Fruit fly (Drosophila melanogaster) whole organism, embryonic: ENCODE results near the gene CG3009.

Source experiments
- CG11504 ChIP-seq: fragments of 200-800 bp; sonication (Bioruptor generic); optimal IDR thresholded peaks from 3 replicates; lab custom pipeline; 2019; ENCODE audit warnings: missing biosample characterization, mild to moderate bottlenecking, missing genetic modification characterization, moderate library complexity
- CG11695 ChIP-seq: fragments of 200-800 bp; sonication (Bioruptor generic); IDR thresholded peaks from 3 replicates; pipeline ENCODE4 v1.3.6; 2022; ENCODE audit warnings: missing biosample characterization, missing genetic modification characterization
- CG11696 ChIP-seq: fragments of 200-800 bp; sonication (Bioruptor generic); IDR thresholded peaks from 2 replicates; pipeline ENCODE4 v1.3.6; 2022; ENCODE audit warnings: missing biosample characterization, missing genetic modification characterization
- CG12744 ChIP-seq: fragments of 200-800 bp; sonication (Bioruptor generic); optimal IDR thresholded peaks from 2 replicates; lab custom pipeline; 2016; ENCODE audit warnings: missing biosample characterization, missing genetic modification characterization
- CG12769 ChIP-seq: fragments of 200-800 bp; sonication (Bioruptor generic); optimal IDR thresholded peaks from 2 replicates; lab custom pipeline; 2019; ENCODE audit warnings: missing biosample characterization, mild to moderate bottlenecking, missing genetic modification characterization, moderate library complexity
- CG13123 ChIP-seq: fragments of 200-800 bp; sonication (Bioruptor generic); optimal IDR thresholded peaks from 2 replicates; lab custom pipeline; 2016; ENCODE audit warnings: missing biosample characterization, missing genetic modification characterization
- CG15073 ChIP-seq: fragments of 200-800 bp; sonication (Bioruptor generic); optimal IDR thresholded peaks from 2 replicates; lab custom pipeline; 2016; ENCODE audit warnings: missing biosample characterization, missing genetic modification characterization
- CG15269 ChIP-seq: fragments of 200-800 bp; sonication (Bioruptor generic); optimal IDR thresholded peaks from 2 replicates; lab custom pipeline; 2018; ENCODE audit warnings: missing biosample characterization, mild to moderate bottlenecking, missing genetic modification characterization, moderate library complexity
- CG15514 ChIP-seq: fragments of 200-800 bp; sonication (Bioruptor generic); optimal IDR thresholded peaks from 3 replicates; lab custom pipeline; 2017; ENCODE audit warnings: missing biosample characterization, missing genetic modification characterization, mild to moderate bottlenecking, moderate library complexity, missing genetic modification reagents
- CG15601 ChIP-seq: fragments of 200-800 bp; sonication (Bioruptor generic); optimal IDR thresholded peaks from 3 replicates; lab custom pipeline; 2019; ENCODE audit warnings: missing biosample characterization, mild to moderate bottlenecking, missing genetic modification characterization, moderate library complexity
- CG1603 ChIP-seq: fragments of 200-800 bp; sonication (Bioruptor generic); optimal IDR thresholded peaks from 2 replicates; lab custom pipeline; 2019; ENCODE audit warnings: missing biosample characterization, mild to moderate bottlenecking, missing genetic modification characterization, moderate library complexity
- CG17612 ChIP-seq: fragments of 200-800 bp; sonication (Bioruptor generic); IDR thresholded peaks from 2 replicates; pipeline ENCODE4 v1.3.6; 2022; ENCODE audit warnings: missing biosample characterization, missing genetic modification characterization
- CG18599 ChIP-seq: fragments of 200-800 bp; sonication (Bioruptor generic); optimal IDR thresholded peaks from 3 replicates; lab custom pipeline; 2017; ENCODE audit warnings: missing biosample characterization, missing genetic modification characterization, mild to moderate bottlenecking, moderate library complexity, missing genetic modification reagents
- CG2120 ChIP-seq: fragments of 200-800 bp; sonication (Bioruptor generic); optimal IDR thresholded peaks from 3 replicates; lab custom pipeline; 2016; ENCODE audit warnings: missing biosample characterization, missing genetic modification characterization
- CG32532 ChIP-seq: fragments of 200-800 bp; sonication (Bioruptor generic); IDR thresholded peaks from 2 replicates; pipeline ENCODE4 v1.3.6; 2022; ENCODE audit warnings: missing biosample characterization, missing genetic modification characterization
- CG34422 ChIP-seq: fragments of 200-800 bp; sonication (Bioruptor generic); IDR thresholded peaks from 3 replicates; pipeline ENCODE4 v1.3.6; 2022; ENCODE audit warnings: missing biosample characterization, missing genetic modification characterization
- CG7745 ChIP-seq: fragments of 200-800 bp; sonication (Bioruptor generic); optimal IDR thresholded peaks from 2 replicates; lab custom pipeline; 2018; ENCODE audit warnings: missing biosample characterization, mild to moderate bottlenecking, missing genetic modification characterization, moderate library complexity
- CG8359 ChIP-seq: fragments of 200-800 bp; sonication (Bioruptor generic); optimal IDR thresholded peaks from 2 replicates; lab custom pipeline; 2017; ENCODE audit warnings: missing biosample characterization, mild to moderate bottlenecking, missing genetic modification characterization, borderline replicate concordance
- CG9797 ChIP-seq: fragments of 200-800 bp; sonication (Bioruptor generic); optimal IDR thresholded peaks from 3 replicates; lab custom pipeline; 2018; ENCODE audit warnings: missing biosample characterization, mild to moderate bottlenecking, missing genetic modification characterization
- Camta ChIP-seq: fragments of 200-800 bp; sonication (Bioruptor generic); optimal IDR thresholded peaks from 2 replicates; lab custom pipeline; 2016; ENCODE audit warnings: missing biosample characterization, missing genetic modification characterization
- Chrac-16 ChIP-seq: fragments of 200-800 bp; sonication (Bioruptor generic); optimal IDR thresholded peaks from 3 replicates; lab custom pipeline; 2016; ENCODE audit warnings: missing biosample characterization, missing genetic modification characterization
- Dfd ChIP-seq, 2 experiments: fragments of >200 bp; optimal IDR thresholded peaks; 2 replicates each; lab custom pipeline; 2017; ENCODE audit warnings: missing biosample characterization in 2 of 2, missing genetic modification characterization in 2 of 2
- Dref ChIP-seq: fragments of 200-800 bp; sonication (Bioruptor generic); IDR thresholded peaks from 2 replicates; pipeline ENCODE4 v1.3.6; 2022; ENCODE audit warnings: missing biosample characterization, missing genetic modification characterization
- Ets65A ChIP-seq: fragments of 200-800 bp; sonication (Bioruptor generic); peaks from one replicate; lab custom pipeline; 2016; ENCODE audit warnings: missing biosample characterization, missing genetic modification characterization
- Kr ChIP-seq: fragments of 200-800 bp; sonication (Bioruptor generic); optimal IDR thresholded peaks from 2 replicates; lab custom pipeline; 2017; ENCODE audit warnings: missing biosample characterization, mild to moderate bottlenecking, missing genetic modification characterization
- Mad ChIP-seq: fragments of 200-800 bp; sonication (Bioruptor generic); optimal IDR thresholded peaks from 2 replicates; lab custom pipeline; 2016; ENCODE audit warnings: missing biosample characterization, missing genetic modification characterization
- Med ChIP-seq: fragments of 200-800 bp; sonication (Bioruptor generic); peaks from one replicate; lab custom pipeline; 2016; ENCODE audit warnings: missing biosample characterization, missing genetic modification characterization, mild to moderate bottlenecking, inconsistent platforms, moderate library complexity
- Pdp1 ChIP-seq, 2 experiments: fragments of 200-800 bp; sonication (Bioruptor generic); optimal IDR thresholded peaks; 3 replicates each; lab custom pipeline; 2016; ENCODE audit warnings: missing biosample characterization in 2 of 2, missing genetic modification characterization in 2 of 2, mild to moderate bottlenecking in 1 of 2, moderate library complexity in 1 of 2
- Poxn ChIP-seq: fragments of 200-800 bp; sonication (Bioruptor generic); IDR thresholded peaks from 2 replicates; pipeline ENCODE4 v1.3.6; 2022; ENCODE audit warnings: missing biosample characterization, missing genetic modification characterization
- Trl ChIP-seq, 3 experiments: fragments of >200 bp in 2 of 3; fragments of 200-800 bp in 1 of 3; sonication (Bioruptor generic) in 1 of 3; optimal IDR thresholded peaks; 2 replicates in 1 of 3; 3 replicates in 2 of 3; lab custom pipeline; 2016 to 2017; ENCODE audit warnings: missing biosample characterization in 1 of 3, missing genetic modification characterization in 1 of 3
- Xbp1 ChIP-seq: fragments of 200-800 bp; sonication (Bioruptor generic); optimal IDR thresholded peaks from 3 replicates; lab custom pipeline; 2016; ENCODE audit warnings: missing biosample characterization, mild to moderate bottlenecking, missing genetic modification characterization
- br ChIP-seq: fragments of >200 bp; optimal IDR thresholded peaks from 2 replicates; lab custom pipeline; 2017
- chinmo ChIP-seq: fragments of 200-800 bp; sonication (Bioruptor generic); IDR thresholded peaks from 4 replicates; pipeline ENCODE4 v1.3.6; 2022; ENCODE audit warnings: missing biosample characterization, missing genetic modification characterization; ENCODE audit not compliant: partially characterized antibody
- crc ChIP-seq: fragments of 200-800 bp; sonication (Bioruptor generic); optimal IDR thresholded peaks from 2 replicates; lab custom pipeline; 2016; ENCODE audit warnings: missing biosample characterization, missing genetic modification characterization
- cwo ChIP-seq: fragments of 200-800 bp; sonication (Bioruptor generic); optimal IDR thresholded peaks from 3 replicates; lab custom pipeline; 2017; ENCODE audit warnings: missing biosample characterization, missing genetic modification characterization, mild to moderate bottlenecking, moderate library complexity, missing genetic modification reagents
- esg ChIP-seq: fragments of 200-800 bp; sonication (Bioruptor generic); conservative IDR thresholded peaks from 2 replicates; pipeline ENCODE4 v1.3.6; 2022; ENCODE audit warnings: missing biosample characterization, missing genetic modification characterization
- exex ChIP-seq: fragments of 200-800 bp; sonication (Bioruptor generic); optimal IDR thresholded peaks from 4 replicates; lab custom pipeline; 2018; ENCODE audit warnings: missing biosample characterization, mild to moderate bottlenecking, missing genetic modification characterization, moderate library complexity
- fd64A ChIP-seq: fragments of 200-800 bp; sonication (Bioruptor generic); optimal IDR thresholded peaks from 3 replicates; lab custom pipeline; 2018; ENCODE audit warnings: missing biosample characterization, mild to moderate bottlenecking, missing genetic modification characterization
- gem ChIP-seq: fragments of 200-800 bp; sonication (Bioruptor generic); optimal IDR thresholded peaks from 2 replicates; lab custom pipeline; 2019; ENCODE audit warnings: missing biosample characterization, mild to moderate bottlenecking, missing genetic modification characterization, moderate library complexity
- her ChIP-seq: fragments of 200-800 bp; sonication (Bioruptor generic); optimal IDR thresholded peaks from 2 replicates; lab custom pipeline; 2016; ENCODE audit warnings: missing biosample characterization, missing genetic modification characterization
- hth ChIP-seq: fragments of >200 bp; optimal IDR thresholded peaks from 2 replicates; lab custom pipeline; 2017; ENCODE audit warnings: inconsistent platforms
- lmd ChIP-seq: fragments of 200-800 bp; sonication (Bioruptor generic); IDR thresholded peaks from 2 replicates; pipeline ENCODE4 v1.3.6; 2022; ENCODE audit warnings: missing biosample characterization, missing genetic modification characterization
- maf-S ChIP-seq: fragments of 200-800 bp; sonication (Bioruptor generic); optimal IDR thresholded peaks from 2 replicates; lab custom pipeline; 2016; ENCODE audit warnings: missing biosample characterization, missing genetic modification characterization
- onecut ChIP-seq: fragments of 200-800 bp; sonication (Bioruptor generic); IDR thresholded peaks from 2 replicates; pipeline ENCODE4 v1.3.6; 2022; ENCODE audit warnings: missing biosample characterization, missing genetic modification characterization
- pho ChIP-seq: fragments of 200-800 bp; sonication (Bioruptor generic); optimal IDR thresholded peaks from 2 replicates; lab custom pipeline; 2016; ENCODE audit warnings: missing biosample characterization, missing genetic modification characterization
- sd ChIP-seq: fragments of 200-800 bp; sonication (Bioruptor generic); optimal IDR thresholded peaks from 3 replicates; lab custom pipeline; 2018; ENCODE audit warnings: missing biosample characterization, mild to moderate bottlenecking, missing genetic modification characterization, moderate library complexity
- sima ChIP-seq: fragments of 200-800 bp; sonication (Bioruptor generic); optimal IDR thresholded peaks from 2 replicates; lab custom pipeline; 2016; ENCODE audit warnings: missing biosample characterization, missing genetic modification characterization
- sisA ChIP-seq: fragments of 200-800 bp; sonication (Bioruptor generic); IDR thresholded peaks from 2 replicates; pipeline ENCODE4 v1.3.6; 2022; ENCODE audit warnings: missing biosample characterization, missing genetic modification characterization
- sna ChIP-seq: fragments of 200-800 bp; sonication (Bioruptor generic); IDR thresholded peaks from 2 replicates; pipeline ENCODE4 v1.3.6; 2022; ENCODE audit warnings: missing biosample characterization, missing genetic modification characterization; ENCODE audit not compliant: partially characterized antibody
- tio ChIP-seq: fragments of 200-800 bp; sonication (Bioruptor generic); optimal IDR thresholded peaks from 2 replicates; lab custom pipeline; 2017; ENCODE audit warnings: missing biosample characterization, missing genetic modification characterization, inconsistent platforms
- vvl ChIP-seq: fragments of 200-800 bp; sonication (Bioruptor generic); IDR thresholded peaks from 2 replicates; pipeline ENCODE4 v1.3.6; 2022; ENCODE audit warnings: missing biosample characterization, missing genetic modification characterization

CG3009 gene

DNA sequence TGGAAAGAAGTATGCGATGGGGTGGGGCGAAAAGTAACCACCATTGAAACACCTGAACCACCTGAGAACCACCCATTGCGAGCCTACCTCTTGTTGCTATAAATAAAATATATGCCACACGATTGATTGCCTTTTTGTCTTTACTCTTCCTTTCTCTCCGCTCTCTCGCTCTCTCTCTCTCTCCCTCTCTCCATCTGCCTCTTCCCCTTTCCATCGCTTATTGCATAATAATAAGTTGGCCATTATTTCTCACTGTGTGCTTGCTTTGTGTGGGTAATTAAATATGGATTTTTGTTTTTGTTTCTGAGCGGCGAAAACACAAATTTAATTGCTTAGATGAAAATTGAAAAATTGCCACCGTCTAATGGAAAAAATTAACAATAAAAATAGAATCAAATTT is 27.6 kb upstream of the CG3009 start:
- TF ChIP-seq pho (GFP tag; lab: Kevin White, UChicago) (no peak), Camta (GFP tag; lab: Kevin White, UChicago) (no peak), Trl (optimal IDR thresholded peaks at IDR 0.05; lab: Kevin White, UChicago) (peak; percentile 60 to 67), Trl (GFP tag; optimal IDR thresholded peaks at IDR 0.05; lab: Kevin White, UChicago) (no peak), CG11696 (GFP tag; lab: Robert Waterston, UW) (no peak), cwo (GFP tag; lab: Kevin White, UChicago) (no peak), Kr (GFP tag; lab: Kevin White, UChicago) (no peak), sima (no peak), Pdp1 (GFP tag; optimal IDR thresholded peaks at IDR 0.05; lab: Kevin White, UChicago) (peak in 1 of 2 experiments; percentile 81), Ets65A (GFP tag; lab: Kevin White, UChicago) (peak; percentile 31), Mad (no peak), CG12744 (GFP tag; lab: Kevin White, UChicago) (no peak), CG15269 (tag; lab: Kevin White, UChicago) (no peak), CG13123 (GFP tag; lab: Kevin White, UChicago) (no peak), CG15073 (no peak)

DNA sequence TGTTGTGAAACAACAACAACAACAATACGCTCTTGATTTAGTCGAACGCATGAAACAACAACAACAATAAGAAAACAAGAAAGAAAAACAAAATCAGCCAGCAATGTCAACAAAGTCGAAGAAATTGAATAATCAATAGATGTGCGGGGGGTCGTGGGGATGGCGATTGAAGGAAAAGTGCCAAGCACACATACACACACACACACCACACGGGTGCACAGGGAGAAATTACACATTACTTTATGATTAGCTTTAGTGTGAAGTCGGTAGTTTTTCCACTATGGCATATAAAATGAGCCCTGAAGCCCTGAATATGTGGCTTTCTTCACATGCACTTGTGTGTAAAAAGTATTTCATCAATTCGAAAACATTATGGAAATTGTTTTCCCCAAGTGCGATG is 26.5 kb upstream of the CG3009 start:
- TF ChIP-seq Med (peak; percentile 64), br (lab: Kevin White, UChicago) (no peak), lmd (no peak), CG18599 (GFP tag; lab: Kevin White, UChicago) (peak; percentile 41), CG1603 (peak; percentile 36), CG9797 (no peak), CG11695 (GFP tag; lab: Robert Waterston, UW) (0 out of 3 replicates have a peak, but pooled peaks have one; percentile 23), CG12769 (tag; lab: Kevin White, UChicago) (peak; percentile 21), CG15514 (peak; percentile 5), Poxn (GFP tag; lab: Robert Waterston, UW) (no peak), CG2120 (GFP tag; lab: Kevin White, UChicago) (peak; percentile 30), chinmo (no peak), CG15601 (tag; lab: Kevin White, UChicago) (no peak), Ets65A (GFP tag; lab: Kevin White, UChicago) (no peak), esg (GFP tag; lab: Robert Waterston, UW) (no peak), exex (no peak), tio (GFP tag; lab: Kevin White, UChicago) (no peak), vvl (peak; percentile 22; the same call in 1 of the 2 replicates), sna (GFP tag; lab: Robert Waterston, UW) (no peak), CG34422 (GFP tag; lab: Robert Waterston, UW) (0 out of 3 replicates have a peak, but pooled peaks have one; percentile 24), Chrac-16 (GFP tag; lab: Kevin White, UChicago) (no peak), Dref (GFP tag; lab: Robert Waterston, UW) (no peak), Xbp1 (GFP tag; lab: Kevin White, UChicago) (peak; percentile 15), her (GFP tag; lab: Kevin White, UChicago) (no peak), CG7745 (tag; lab: Kevin White, UChicago) (no peak), CG32532 (peak; percentile 18; the same call in 1 of the 2 replicates), CG11504 (tag; lab: Kevin White, UChicago) (peak; percentile 15), gem (peak; percentile 28), fd64A (GFP tag; lab: Kevin White, UChicago) (no peak), maf-S (GFP tag; lab: Kevin White, UChicago) (no peak), CG8359 (GFP tag; lab: Kevin White, UChicago) (no peak), sisA (GFP tag; lab: Robert Waterston, UW) (no peak), hth (lab: Kevin White, UChicago) (no peak), crc (GFP tag; lab: Kevin White, UChicago) (no peak), Dfd (GFP tag; optimal IDR thresholded peaks at IDR 0.05; lab: Kevin White, UChicago) (no peak), sd (no peak), CG17612 (GFP tag; lab: Robert Waterston, UW) (no peak), onecut (GFP tag; lab: Robert Waterston, UW) (peak; percentile 76)
